Worm (Caenorhabditis elegans) whole organism, young adult: ENCODE measurements around the gene ZK550.6.

Source experiments
- B0261.1 ChIP-seq: sonication (generic microtip); optimal IDR thresholded peaks from 2 replicates; lab custom pipeline; 2016; ENCODE audit warnings: mild to moderate bottlenecking, missing genetic modification characterization, moderate library complexity, missing compliant biosample characterization
- ZK185.1 ChIP-seq: sonication (generic microtip); optimal IDR thresholded peaks from 2 replicates; lab custom pipeline; 2016; ENCODE audit warnings: mild to moderate bottlenecking, missing genetic modification characterization, missing compliant biosample characterization; ENCODE audit not compliant: poor library complexity, severe bottlenecking
- madf-3 ChIP-seq: fragments of 200-800 bp; sonication (Bioruptor generic); IDR thresholded peaks from 2 replicates; pipeline ENCODE4 v1.3.6; 2022; ENCODE audit warnings: missing genetic modification reagents, missing genetic modification characterization, missing compliant biosample characterization

DNA sequence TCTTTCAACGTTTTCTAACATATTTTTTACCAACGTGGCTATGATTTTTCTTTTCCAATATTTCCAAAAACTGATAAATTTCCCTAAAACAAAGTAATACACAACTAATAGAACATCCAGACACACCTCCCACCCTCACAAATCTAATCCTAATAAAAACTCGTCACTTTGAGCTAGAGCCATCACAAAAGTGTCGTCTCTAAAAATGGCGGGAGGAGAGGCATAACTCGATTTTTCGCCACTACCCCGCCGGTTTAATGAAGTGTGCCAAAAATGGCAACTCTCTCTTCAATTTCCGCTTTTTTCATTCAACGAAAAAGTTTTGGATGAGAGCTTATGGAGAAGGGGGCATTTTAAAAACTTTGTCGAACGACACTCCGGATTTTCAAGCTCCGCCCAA is 29.4 kb downstream of the ZK550.6 start:
- TF ChIP-seq ZK185.1 (tag; lab: Kevin White, UChicago) (no peak), madf-3 (GFP tag; lab: Robert Waterston, UW) (no peak), B0261.1 (tag; lab: Kevin White, UChicago) (no peak)
